Worm (Caenorhabditis elegans) whole organism, young adult: ENCODE data around the gene R04B5.1.

Source experiments
- F49E8.2 ChIP-seq: sonication (generic microtip); optimal IDR thresholded peaks from 3 replicates; lab custom pipeline; 2017; ENCODE audit warnings: missing genetic modification characterization, mild to moderate bottlenecking, missing compliant biosample characterization, antibody characterized with exemption, moderate library complexity; ENCODE audit not compliant: insufficient read depth
- hmg-20 ChIP-seq: fragments of 200-800 bp; sonication (Bioruptor generic); IDR thresholded peaks from 2 replicates; pipeline ENCODE4 v1.3.6; 2022; ENCODE audit warnings: missing genetic modification reagents, missing genetic modification characterization, missing compliant biosample characterization
- madf-3 ChIP-seq: fragments of 200-800 bp; sonication (Bioruptor generic); IDR thresholded peaks from 2 replicates; pipeline ENCODE4 v1.3.6; 2022; ENCODE audit warnings: missing genetic modification reagents, missing genetic modification characterization, missing compliant biosample characterization
- ztf-28 ChIP-seq: fragments of 200-800 bp; sonication (Bioruptor generic); IDR thresholded peaks from 2 replicates; pipeline ENCODE4 v1.3.6; 2022; ENCODE audit warnings: missing genetic modification reagents, missing genetic modification characterization, missing compliant biosample characterization

DNA sequence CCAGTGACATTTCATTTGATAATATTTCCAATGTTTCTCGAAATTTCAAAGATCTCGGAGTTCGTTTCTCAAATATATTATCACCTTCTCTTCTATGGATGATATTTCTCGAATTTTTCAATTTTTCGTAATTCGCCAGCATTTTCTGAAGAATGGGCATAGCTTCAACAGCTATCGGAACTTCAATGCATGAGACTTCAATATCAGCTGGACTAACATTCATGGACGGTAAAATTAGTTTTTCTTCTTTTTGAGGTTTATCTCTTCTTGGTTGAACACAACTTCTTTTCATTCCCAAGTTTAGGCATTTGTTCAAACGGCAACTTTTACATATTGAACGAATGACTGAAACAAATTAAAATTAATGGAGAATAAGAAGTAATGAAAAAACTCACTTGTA, 2.8 kb upstream of the R04B5.1 start:
- TF ChIP-seq ztf-28 (GFP tag; lab: Robert Waterston, UW) (no peak), madf-3 (GFP tag; lab: Robert Waterston, UW) (no peak), hmg-20 (GFP tag; lab: Robert Waterston, UW) (no peak), F49E8.2 (tag; lab: Kevin White, UChicago) (no peak)
